Worm (Caenorhabditis elegans) whole organism, mixed stage, embryonic: ENCODE results near the gene ztf-18.

Source experiments
- M03D4.4 ChIP-seq: sonication (generic microtip); optimal IDR thresholded peaks from 2 replicates; lab custom pipeline; 2017; ENCODE audit warnings: mild to moderate bottlenecking, missing genetic modification characterization, missing compliant biosample characterization
- bed-3 ChIP-seq: fragments of 200-800 bp; sonication (Bioruptor generic); optimal IDR thresholded peaks from 3 replicates; lab custom pipeline; 2018; ENCODE audit warnings: mild to moderate bottlenecking, missing genetic modification characterization, moderate library complexity, missing compliant biosample characterization
- blmp-1 ChIP-seq: fragments of 150-350 bp; optimal IDR thresholded peaks from 2 replicates; lab custom pipeline; 2014; ENCODE audit warnings: missing biosample characterization, missing genetic modification characterization
- ceh-39 ChIP-seq: fragments of 150-350 bp; optimal IDR thresholded peaks from 2 replicates; lab custom pipeline; 2014; ENCODE audit warnings: missing biosample characterization, missing genetic modification characterization
- ceh-83 ChIP-seq: fragments of 200-800 bp; sonication (Bioruptor generic); optimal IDR thresholded peaks from 2 replicates; lab custom pipeline; 2018; ENCODE audit warnings: mild to moderate bottlenecking, missing genetic modification characterization, missing compliant biosample characterization
- ces-1 ChIP-seq: fragments of 150-350 bp; optimal IDR thresholded peaks from 2 replicates; lab custom pipeline; 2014; ENCODE audit warnings: missing biosample characterization, missing genetic modification reagents, missing genetic modification characterization
- cnd-1 ChIP-seq: fragments of 200-800 bp; sonication (Bioruptor generic); optimal IDR thresholded peaks from 2 replicates; lab custom pipeline; 2018; ENCODE audit warnings: mild to moderate bottlenecking, missing genetic modification characterization, missing compliant biosample characterization
- drap-1 ChIP-seq: fragments of 200-800 bp; sonication (Bioruptor generic); optimal IDR thresholded peaks from 3 replicates; lab custom pipeline; 2018; ENCODE audit warnings: mild to moderate bottlenecking, missing genetic modification characterization, missing compliant biosample characterization
- elt-1 ChIP-seq: sonication (generic microtip); optimal IDR thresholded peaks from 2 replicates; lab custom pipeline; 2017; ENCODE audit warnings: missing genetic modification characterization, mild to moderate bottlenecking, missing compliant biosample characterization, antibody characterized with exemption, moderate library complexity, borderline replicate concordance; ENCODE audit not compliant: insufficient read depth
- elt-3 ChIP-seq: fragments of 150-350 bp; optimal IDR thresholded peaks from 2 replicates; lab custom pipeline; 2014; ENCODE audit warnings: missing biosample characterization, missing genetic modification characterization
- flh-1 ChIP-seq: fragments of 200-800 bp; sonication (Bioruptor generic); optimal IDR thresholded peaks from 2 replicates; lab custom pipeline; 2018; ENCODE audit warnings: mild to moderate bottlenecking, missing genetic modification characterization, moderate library complexity, missing compliant biosample characterization
- ham-2 ChIP-seq: fragments of 200-800 bp; sonication (Bioruptor generic); optimal IDR thresholded peaks from 2 replicates; lab custom pipeline; 2018; ENCODE audit warnings: mild to moderate bottlenecking, missing genetic modification characterization, missing compliant biosample characterization
- hlh-1 ChIP-seq: fragments of 150-350 bp; optimal IDR thresholded peaks from 2 replicates; lab custom pipeline; 2014; ENCODE audit warnings: missing biosample characterization, missing genetic modification reagents, missing genetic modification characterization
- lin-32 ChIP-seq: fragments of 200-800 bp; sonication (Bioruptor generic); optimal IDR thresholded peaks from 2 replicates; lab custom pipeline; 2018; ENCODE audit warnings: mild to moderate bottlenecking, missing genetic modification characterization, missing compliant biosample characterization
- lsy-2 ChIP-seq: fragments of 150-350 bp; optimal IDR thresholded peaks from 2 replicates; lab custom pipeline; 2014; ENCODE audit warnings: missing biosample characterization, missing genetic modification characterization
- mep-1 ChIP-seq: fragments of 150-350 bp; optimal IDR thresholded peaks from 2 replicates; lab custom pipeline; 2017; ENCODE audit warnings: missing biosample characterization, missing genetic modification reagents, missing genetic modification characterization, inconsistent platforms
- mls-2 ChIP-seq: sonication (generic microtip); optimal IDR thresholded peaks from 2 replicates; lab custom pipeline; 2016; ENCODE audit warnings: mild to moderate bottlenecking, missing genetic modification characterization, moderate library complexity, missing compliant biosample characterization
- nhr-2 ChIP-seq: fragments of 150-350 bp; optimal IDR thresholded peaks from 2 replicates; lab custom pipeline; 2014; ENCODE audit warnings: missing biosample characterization, missing genetic modification characterization
- nhr-237 ChIP-seq: fragments of 150-350 bp; optimal IDR thresholded peaks from 2 replicates; lab custom pipeline; 2014; ENCODE audit warnings: missing biosample characterization, missing genetic modification characterization
- nhr-28 ChIP-seq: fragments of 150-350 bp; optimal IDR thresholded peaks from 2 replicates; lab custom pipeline; 2014; ENCODE audit warnings: missing biosample characterization, missing genetic modification characterization
- nhr-76 ChIP-seq: sonication (generic microtip); optimal IDR thresholded peaks from 2 replicates; lab custom pipeline; 2017; ENCODE audit warnings: missing biosample characterization, missing genetic modification characterization
- pha-4 ChIP-seq: fragments of 150-350 bp; optimal IDR thresholded peaks from 2 replicates; lab custom pipeline; 2018; ENCODE audit warnings: missing biosample characterization, missing genetic modification reagents, missing genetic modification characterization
- sem-2 ChIP-seq: fragments of 200-800 bp; sonication (Bioruptor generic); optimal IDR thresholded peaks from 2 replicates; lab custom pipeline; 2018; ENCODE audit warnings: mild to moderate bottlenecking, missing genetic modification characterization, missing compliant biosample characterization
- snpc-4 ChIP-seq: fragments of 150-350 bp; optimal IDR thresholded peaks from 2 replicates; lab custom pipeline; 2014; ENCODE audit warnings: missing biosample characterization, missing genetic modification characterization
- sptf-1 ChIP-seq: sonication (generic microtip); optimal IDR thresholded peaks from 2 replicates; lab custom pipeline; 2017; ENCODE audit warnings: mild to moderate bottlenecking, missing genetic modification characterization, moderate library complexity, missing compliant biosample characterization
- tbx-8 ChIP-seq: fragments of 200-800 bp; sonication (Bioruptor generic); optimal IDR thresholded peaks from 2 replicates; lab custom pipeline; 2018; ENCODE audit warnings: mild to moderate bottlenecking, missing genetic modification characterization, moderate library complexity, missing compliant biosample characterization
- unc-120 ChIP-seq: sonication (generic microtip); optimal IDR thresholded peaks from 2 replicates; lab custom pipeline; 2017; ENCODE audit warnings: missing genetic modification characterization, missing compliant biosample characterization; ENCODE audit not compliant: poor library complexity, severe bottlenecking
- unc-39 ChIP-seq: fragments of 150-350 bp; optimal IDR thresholded peaks from 2 replicates; lab custom pipeline; 2014; ENCODE audit warnings: missing biosample characterization, missing genetic modification characterization
- unc-62 ChIP-seq: fragments of 150-350 bp; optimal IDR thresholded peaks from 2 replicates; lab custom pipeline; 2014; ENCODE audit warnings: missing biosample characterization, missing genetic modification reagents, missing genetic modification characterization
- zip-8 ChIP-seq: fragments of 150-350 bp; optimal IDR thresholded peaks from 2 replicates; lab custom pipeline; 2014; ENCODE audit warnings: missing biosample characterization, missing genetic modification characterization
- ztf-11 ChIP-seq: fragments of 150-350 bp; optimal IDR thresholded peaks from 2 replicates; lab custom pipeline; 2014; ENCODE audit warnings: missing biosample characterization, missing genetic modification characterization

The ztf-18 gene

DNA sequence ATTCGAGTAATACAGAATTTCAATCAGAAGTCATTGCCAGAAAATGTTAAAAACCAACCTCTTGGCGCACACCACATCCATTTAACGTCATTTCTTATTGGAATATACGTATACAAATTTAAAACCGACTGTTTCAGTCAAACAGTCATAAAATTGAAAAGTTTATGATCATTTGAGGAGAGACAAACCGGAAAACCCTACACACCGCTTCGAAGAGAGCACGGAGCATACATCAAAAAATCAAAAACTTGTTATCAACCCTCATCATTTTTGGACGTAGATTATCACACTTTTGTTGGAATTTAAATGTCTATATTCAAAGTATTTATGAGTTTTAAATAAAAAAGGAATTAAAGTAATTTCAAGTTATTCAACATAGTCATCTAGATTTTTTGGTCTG is 4.5 kb downstream of the ztf-18 start, which contains the start of gene T24C4.10:
TSS of gene T24C4.10 (minus strand) at position 230 of the 400 bp plus-strand sequence.
- TF ChIP-seq sptf-1 (no peak), unc-120 (tag; lab: Kevin White, UChicago) (no peak), hlh-1 (no peak), mep-1 (tag; lab: Kevin White, UChicago) (no peak), M03D4.4 (tag; lab: Kevin White, UChicago) (no peak), lsy-2 (no peak), elt-1 (tag; lab: Kevin White, UChicago) (no peak), nhr-2 (tag; lab: Kevin White, UChicago) (no peak), nhr-76 (tag; lab: Kevin White, UChicago) (no peak), drap-1 (GFP tag; lab: Kevin White, UChicago) (no peak), elt-3 (tag; lab: Kevin White, UChicago) (no peak), lin-32 (GFP tag; lab: Kevin White, UChicago) (no peak), flh-1 (no peak)

DNA sequence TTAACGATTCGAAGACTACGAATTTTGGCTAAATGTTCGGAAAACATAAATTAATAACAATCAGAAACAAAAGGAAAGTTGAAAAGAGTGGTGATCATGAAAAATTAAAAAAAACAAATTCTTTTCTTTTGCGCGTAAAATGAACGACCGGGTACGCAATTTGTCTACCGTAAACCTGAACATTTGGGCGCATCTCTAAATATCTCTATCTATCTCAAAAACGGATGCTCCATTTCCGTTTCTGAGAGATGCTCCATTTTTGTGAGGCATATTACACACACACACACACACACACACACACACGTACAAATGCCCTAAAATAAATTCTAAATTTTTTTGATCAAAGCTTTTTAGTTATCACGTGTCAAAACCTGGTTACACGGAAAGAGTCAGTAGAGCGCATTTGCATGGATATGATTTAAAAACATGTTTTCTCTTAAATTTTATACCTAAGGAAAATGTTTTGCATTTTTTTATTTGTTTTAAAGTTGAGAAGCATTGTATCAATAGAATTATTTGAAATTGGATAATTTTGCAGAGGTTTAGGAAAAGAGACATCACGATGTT is 6.4 kb downstream of the ztf-18 start:
- TF ChIP-seq lsy-2 (peak; percentile 81), unc-62 (GFP tag; lab: Kevin White, UChicago) (no peak)

DNA sequence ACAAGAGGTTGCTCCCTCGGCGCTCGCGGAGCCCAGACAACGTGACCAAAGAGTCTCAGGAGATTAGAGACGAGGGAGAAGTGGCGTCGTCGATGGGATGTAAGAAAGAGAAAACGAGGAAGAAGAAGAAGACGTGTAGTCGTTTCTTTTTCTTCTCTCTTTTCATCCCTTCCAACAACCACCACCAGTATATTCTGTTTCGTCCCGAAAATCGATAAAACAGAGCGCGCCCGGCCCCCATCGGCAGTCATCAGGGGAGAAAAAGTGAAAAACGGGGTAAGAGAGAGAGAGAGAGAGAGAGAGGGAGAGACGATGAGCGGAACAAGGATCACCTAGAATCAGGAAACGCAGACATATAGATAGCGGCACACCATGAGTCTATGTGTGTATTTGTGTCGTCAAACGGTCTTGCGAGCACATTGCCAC is 7.6 kb downstream of the ztf-18 start:
- TF ChIP-seq ham-2 (GFP tag; lab: Kevin White, UChicago) (peak; percentile 23), snpc-4 (tag; lab: Kevin White, UChicago) (no peak), mls-2 (tag; lab: Kevin White, UChicago) (peak; percentile 60), pha-4 (tag; lab: Kevin White, UChicago) (peak; percentile 24), ceh-39 (peak; percentile 32), sptf-1 (no peak), zip-8 (tag; lab: Kevin White, UChicago) (no peak), nhr-28 (tag; lab: Kevin White, UChicago) (no peak), blmp-1 (tag; lab: Kevin White, UChicago) (peak; percentile 49), ztf-11 (no peak), unc-62 (GFP tag; lab: Kevin White, UChicago) (peak; percentile 16), mep-1 (tag; lab: Kevin White, UChicago) (no peak), tbx-8 (GFP tag; lab: Kevin White, UChicago) (no peak), hlh-1 (no peak), unc-120 (tag; lab: Kevin White, UChicago) (peak; percentile 41), lsy-2 (peak; percentile 21), nhr-76 (tag; lab: Kevin White, UChicago) (peak; percentile 34), ceh-83 (GFP tag; lab: Kevin White, UChicago) (no peak), ces-1 (GFP tag; lab: Kevin White, UChicago) (peak; percentile 63)
- TF ChIP-seq, all 35 proteins: peak for 10

DNA sequence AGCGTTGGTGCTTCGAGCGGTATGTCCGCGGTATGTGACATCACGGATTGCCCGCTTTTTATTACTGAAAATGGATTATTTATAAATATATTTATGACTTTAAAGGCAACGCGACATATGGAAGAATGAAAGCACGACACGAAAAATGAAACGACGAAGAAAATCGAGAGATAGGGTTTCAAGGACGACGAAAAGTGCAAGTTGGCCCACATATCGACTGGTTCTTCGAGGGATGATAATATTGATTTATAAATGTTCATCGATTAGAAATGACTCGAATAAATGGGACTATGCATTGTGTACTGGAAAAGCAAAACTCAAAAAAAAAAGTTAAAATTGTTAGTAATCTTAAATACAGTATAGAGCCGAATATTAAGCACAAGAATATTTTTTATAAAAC is 8.8 kb downstream of the ztf-18 start, which contains the start of gene zer-1:
TSS of gene zer-1 (minus strand) at position 68 of the 400 bp plus-strand sequence.
- TF ChIP-seq nhr-237 (tag; lab: Kevin White, UChicago) (no peak), sem-2 (GFP tag; lab: Kevin White, UChicago) (no peak), unc-39 (tag; lab: Kevin White, UChicago) (no peak), unc-120 (tag; lab: Kevin White, UChicago) (no peak), lin-32 (GFP tag; lab: Kevin White, UChicago) (no peak), hlh-1 (no peak), snpc-4 (tag; lab: Kevin White, UChicago) (no peak), tbx-8 (GFP tag; lab: Kevin White, UChicago) (no peak), ceh-83 (GFP tag; lab: Kevin White, UChicago) (no peak), ham-2 (GFP tag; lab: Kevin White, UChicago) (no peak), nhr-76 (tag; lab: Kevin White, UChicago) (no peak), cnd-1 (no peak), elt-3 (tag; lab: Kevin White, UChicago) (no peak), bed-3 (GFP tag; lab: Kevin White, UChicago) (no peak)
